Fruit fly (Drosophila melanogaster): ENCODE measurements around the gene CG17211.

The CG17211 gene

DNA sequence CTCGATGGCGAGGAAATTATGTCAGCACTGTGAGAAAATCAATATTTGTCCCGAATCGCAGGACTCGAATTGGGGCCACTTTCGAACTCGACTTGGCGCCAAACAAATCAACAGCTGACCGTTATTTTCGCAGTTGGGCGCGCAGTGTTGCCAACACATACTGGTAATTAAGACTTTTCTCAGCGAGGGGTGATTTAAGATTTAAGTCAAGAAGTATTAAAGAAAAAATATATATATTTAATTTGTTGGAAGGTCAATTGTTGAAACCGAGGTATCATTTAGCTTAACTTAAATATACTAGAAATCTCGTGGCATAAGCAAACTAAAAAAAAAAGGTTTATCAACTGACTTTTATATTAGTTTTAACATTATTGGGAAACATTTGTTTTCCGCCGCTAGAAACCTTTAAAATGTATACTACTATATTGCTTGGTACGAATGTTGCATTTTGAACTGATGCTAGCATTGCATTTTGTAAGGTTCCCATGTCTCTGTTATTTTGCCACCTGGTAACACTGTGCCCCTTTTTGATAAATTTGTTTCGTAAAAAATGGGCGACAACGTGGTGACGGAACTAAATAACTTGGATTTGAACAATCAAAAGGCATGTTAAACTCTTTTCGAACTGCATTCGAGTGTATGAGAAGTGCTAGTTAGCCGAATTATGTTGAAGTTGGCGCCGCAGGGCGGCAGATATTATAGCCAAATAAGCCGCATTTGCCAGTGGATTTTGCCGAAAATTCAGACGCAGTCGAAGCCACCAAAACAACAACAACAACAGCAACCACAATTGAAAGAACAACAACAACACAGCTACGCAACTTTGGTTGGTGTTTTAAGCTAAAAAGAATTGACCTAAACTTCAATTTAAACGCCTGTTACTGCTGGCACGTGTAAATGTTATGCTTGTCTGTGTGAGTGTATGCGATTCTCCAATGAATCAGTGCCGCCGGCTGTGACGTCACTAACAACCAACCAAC lies 10.6 kb upstream of the CG17211 start, which contains the start of the genes Patsas and ThrRS (continued):
- no peak for TF ChIP-seq z (GFP tag; IDR thresholded peaks at IDR 0.05)
- TF ChIP-seq Fer3 (tag; optimal IDR thresholded peaks at IDR 0.05): peak; percentile 87
- peak; percentile 84 for TF ChIP-seq CG17829 (tag; optimal IDR thresholded peaks at IDR 0.05)
- no peak; the same call in 2 of the 3 replicates for TF ChIP-seq Doc3 (GFP tag; IDR thresholded peaks at IDR 0.05; ENCODE audit: partially characterized antibody)
- peak; percentile 57 for TF ChIP-seq CG10959 (GFP tag; IDR thresholded peaks at IDR 0.05)
- TF ChIP-seq CG6791 (GFP tag; IDR thresholded peaks at IDR 0.05; ENCODE audit: partially characterized antibody): no peak
- TF ChIP-seq CkIIα-i1 (GFP tag; IDR thresholded peaks at IDR 0.05): no peak
- TF ChIP-seq CG7928 (GFP tag; optimal IDR thresholded peaks at IDR 0.05): peak; percentile 65
- no peak; the same call in 2 of the 3 replicates for TF ChIP-seq Opbp (GFP tag; IDR thresholded peaks at IDR 0.05; ENCODE audit: partially characterized antibody)
- TF ChIP-seq CG11247 (GFP tag; IDR thresholded peaks at IDR 0.05): peak; percentile 70
- TF ChIP-seq CG9876 (GFP tag; optimal IDR thresholded peaks at IDR 0.05): peak; percentile 72
- peak; percentile 90 for TF ChIP-seq Hr3 (GFP tag; optimal IDR thresholded peaks at IDR 0.05)
- peak; percentile 93 for TF ChIP-seq phol (tag; optimal IDR thresholded peaks at IDR 0.05)
- TF ChIP-seq CG14965 (GFP tag; optimal IDR thresholded peaks at IDR 0.05; ENCODE audit: borderline replicate concordance): no peak
- peak; percentile 53; the same call in 1 of the 2 replicates for TF ChIP-seq dan (GFP tag; IDR thresholded peaks at IDR 0.05)
- peak; percentile 81 for TF ChIP-seq klu (GFP tag; IDR thresholded peaks at IDR 0.05)
- TF ChIP-seq CG1832 (GFP tag; optimal IDR thresholded peaks at IDR 0.05): no peak
- no peak for TF ChIP-seq Vsx1 (GFP tag; optimal IDR thresholded peaks at IDR 0.05)
- peak; percentile 78 for TF ChIP-seq CG10366 (GFP tag; IDR thresholded peaks at IDR 0.05)
- no peak for TF ChIP-seq CG6254 (GFP tag; optimal IDR thresholded peaks at IDR 0.05)
- TF ChIP-seq luna (GFP tag; optimal IDR thresholded peaks at IDR 0.05): peak; percentile 24
- peak; percentile 87 for TF ChIP-seq PHDP (tag; optimal IDR thresholded peaks at IDR 0.05)
- TF ChIP-seq ci (GFP tag; IDR thresholded peaks at IDR 0.05): peak; percentile 78
- TF ChIP-seq Bteb2 (GFP tag; optimal IDR thresholded peaks at IDR 0.05): peak; percentile 69
- TF ChIP-seq sob (GFP tag; IDR thresholded peaks at IDR 0.05): peak; percentile 82
- no peak for TF ChIP-seq sr (GFP tag; IDR thresholded peaks at IDR 0.05)
- peak; percentile 78 for TF ChIP-seq HLH54F (GFP tag; optimal IDR thresholded peaks at IDR 0.05)
- TF ChIP-seq aop (GFP tag; IDR thresholded peaks at IDR 0.05): peak; percentile 53; the same call in 1 of the 2 replicates
- peak; percentile 85 for TF ChIP-seq gsb-n (tag; optimal IDR thresholded peaks at IDR 0.05)
- TF ChIP-seq gem (tag; optimal IDR thresholded peaks at IDR 0.05): peak; percentile 94
- peak; percentile 71 for TF ChIP-seq CG8089 (GFP tag; optimal IDR thresholded peaks at IDR 0.05)
- peak; percentile 79 for TF ChIP-seq maf-S (GFP tag; optimal IDR thresholded peaks at IDR 0.05)
- TF ChIP-seq CG9817 (tag; optimal IDR thresholded peaks at IDR 0.05): peak; percentile 93
- TF ChIP-seq emc (GFP tag; optimal IDR thresholded peaks at IDR 0.05): peak; percentile 61
- TF ChIP-seq da (GFP tag; optimal IDR thresholded peaks at IDR 0.05): no peak
- peak; percentile 86 for TF ChIP-seq tin (GFP tag; optimal IDR thresholded peaks at IDR 0.05)
- TF ChIP-seq Poxn (GFP tag; IDR thresholded peaks at IDR 0.05): peak; percentile 65; the same call in 1 of the 2 replicates
- TF ChIP-seq bcd (GFP tag; optimal IDR thresholded peaks at IDR 0.05): peak; percentile 87
- peak; percentile 92 for TF ChIP-seq CG7839 (tag; optimal IDR thresholded peaks at IDR 0.05)
- peak; percentile 64 for TF ChIP-seq Nf-YA (GFP tag; IDR thresholded peaks at IDR 0.05)
- no peak for TF ChIP-seq Hey (tag; optimal IDR thresholded peaks at IDR 0.05)
- TF ChIP-seq bowl (GFP tag; IDR thresholded peaks at IDR 0.05): peak; percentile 59; the same call in 1 of the 2 replicates
- no peak for TF ChIP-seq grn (GFP tag; optimal IDR thresholded peaks at IDR 0.05)
- TF ChIP-seq pzg (GFP tag; optimal IDR thresholded peaks at IDR 0.05): peak; percentile 54
- no peak for TF ChIP-seq CG34224 (GFP tag; IDR thresholded peaks at IDR 0.05; ENCODE audit: partially characterized antibody)
- peak; percentile 97 for TF ChIP-seq hkb (optimal IDR thresholded peaks at IDR 0.05)
- peak; percentile 81 for TF ChIP-seq hkb (GFP tag; IDR thresholded peaks at IDR 0.05)
- no peak for TF ChIP-seq eyg (GFP tag; optimal IDR thresholded peaks at IDR 0.05)
- peak; percentile 61 for TF ChIP-seq dm (GFP tag; optimal IDR thresholded peaks at IDR 0.05)

Measured in whole organism, embryonic.